Worm (Caenorhabditis elegans) whole organism, L2 larva: ENCODE measurements around the gene Y105C5A.1268.

ENCODE experiments used
- ama-1 ChIP-seq: fragments of 150-350 bp; optimal IDR thresholded peaks from 2 replicates; lab custom pipeline; 2018; ENCODE audit warnings: inconsistent platforms
- blmp-1 ChIP-seq: sonication (generic microtip); optimal IDR thresholded peaks from 2 replicates; lab custom pipeline; 2017; ENCODE audit warnings: missing genetic modification characterization, mild to moderate bottlenecking, missing compliant biosample characterization, antibody characterized with exemption, moderate library complexity; ENCODE audit not compliant: insufficient read depth
- elt-3 ChIP-seq: sonication (generic microtip); optimal IDR thresholded peaks from 2 replicates; lab custom pipeline; 2017; ENCODE audit warnings: missing biosample characterization, missing genetic modification characterization
- nhr-237 ChIP-seq: fragments of 150-350 bp; optimal IDR thresholded peaks from 2 replicates; lab custom pipeline; 2014; ENCODE audit warnings: missing biosample characterization, missing genetic modification characterization
- skn-1 ChIP-seq: sonication (generic microtip); optimal IDR thresholded peaks from 2 replicates; lab custom pipeline; 2017; ENCODE audit warnings: missing biosample characterization, missing genetic modification characterization
- ztf-1 ChIP-seq: fragments of 200-800 bp; sonication (Bioruptor generic); conservative IDR thresholded peaks from 2 replicates; pipeline ENCODE4 v1.3.6; 2022; ENCODE audit warnings: missing genetic modification characterization, missing compliant biosample characterization

DNA sequence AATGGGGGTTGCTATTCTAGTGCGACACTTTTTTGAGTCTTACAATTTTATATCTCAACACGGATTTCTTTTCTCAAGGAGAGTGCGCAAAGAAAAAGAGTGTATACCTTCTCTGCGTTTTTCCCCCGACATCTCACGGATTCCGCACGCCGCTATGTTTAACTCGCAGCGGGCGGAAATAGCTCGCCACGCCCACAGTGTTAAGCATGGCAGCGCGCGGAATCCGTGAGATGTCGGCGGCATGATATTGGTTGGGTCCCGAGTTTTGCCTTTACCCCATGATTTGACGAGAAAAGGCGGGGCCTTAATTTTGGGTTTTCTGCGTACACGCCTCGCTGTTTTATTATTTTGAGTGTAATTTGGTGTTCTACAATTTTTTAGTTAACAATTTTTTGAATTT is 45.6 kb upstream of the Y105C5A.1268 start:
- TF ChIP-seq blmp-1 (tag; lab: Kevin White, UChicago) (no peak), skn-1 (tag; lab: Kevin White, UChicago) (no peak), elt-3 (tag; lab: Kevin White, UChicago) (no peak), ztf-1 (no peak), ama-1 (no peak), nhr-237 (tag; lab: Kevin White, UChicago) (no peak)
